Fruit fly (Drosophila melanogaster) whole organism, embryonic: ENCODE results near the gene Cyp1.

Source experiments
- Antp ChIP-seq: fragments of 200-800 bp; sonication (Bioruptor generic); optimal IDR thresholded peaks from 3 replicates; lab custom pipeline; 2016; ENCODE audit warnings: missing biosample characterization, missing genetic modification characterization
- Atf6 ChIP-seq: fragments of 200-800 bp; sonication (Bioruptor generic); IDR thresholded peaks from 2 replicates; pipeline ENCODE4 v1.3.6; 2022; ENCODE audit warnings: missing biosample characterization, missing genetic modification characterization
- B-H1 ChIP-seq: fragments of 200-800 bp; sonication (Bioruptor generic); IDR thresholded peaks from 3 replicates; pipeline ENCODE4 v1.3.6; 2022; ENCODE audit warnings: missing biosample characterization, missing genetic modification characterization
- CG11560 ChIP-seq: fragments of 200-800 bp; sonication (Bioruptor generic); IDR thresholded peaks from 3 replicates; pipeline ENCODE4 v1.3.6; 2022; ENCODE audit warnings: missing biosample characterization, missing genetic modification characterization
- CG11723 ChIP-seq: fragments of 200-800 bp; sonication (Bioruptor generic); optimal IDR thresholded peaks from 2 replicates; lab custom pipeline; 2017; ENCODE audit warnings: missing biosample characterization, mild to moderate bottlenecking, missing genetic modification characterization
- CG12236 ChIP-seq: fragments of 200-800 bp; sonication (Bioruptor generic); optimal IDR thresholded peaks from 2 replicates; lab custom pipeline; 2016; ENCODE audit warnings: missing biosample characterization, missing genetic modification characterization
- CG13287 ChIP-seq: fragments of 200-800 bp; sonication (Bioruptor generic); IDR thresholded peaks from 2 replicates; pipeline ENCODE4 v1.3.6; 2022; ENCODE audit warnings: missing biosample characterization, missing genetic modification characterization; ENCODE audit not compliant: partially characterized antibody
- CG17361 ChIP-seq: fragments of 200-800 bp; sonication (Bioruptor generic); IDR thresholded peaks from 3 replicates; pipeline ENCODE4 v1.3.6; 2022; ENCODE audit warnings: missing biosample characterization, missing genetic modification characterization
- CG18619 ChIP-seq: fragments of 200-800 bp; sonication (Bioruptor generic); optimal IDR thresholded peaks from 3 replicates; lab custom pipeline; 2017; ENCODE audit warnings: missing biosample characterization, mild to moderate bottlenecking, missing genetic modification characterization
- CG3065 ChIP-seq: fragments of 200-800 bp; sonication (Bioruptor generic); optimal IDR thresholded peaks from 2 replicates; lab custom pipeline; 2016; ENCODE audit warnings: missing biosample characterization, missing genetic modification characterization
- CG32772 ChIP-seq: fragments of 200-800 bp; sonication (Bioruptor generic); IDR thresholded peaks from 2 replicates; pipeline ENCODE4 v1.3.6; 2022; ENCODE audit warnings: missing biosample characterization, missing genetic modification characterization
- CG3838 ChIP-seq: fragments of 200-800 bp; sonication (Bioruptor generic); optimal IDR thresholded peaks from 3 replicates; lab custom pipeline; 2016; ENCODE audit warnings: missing biosample characterization, missing genetic modification characterization
- CG4282 ChIP-seq: fragments of 200-800 bp; sonication (Bioruptor generic); optimal IDR thresholded peaks from 2 replicates; lab custom pipeline; 2016; ENCODE audit warnings: missing biosample characterization, missing genetic modification characterization
- CG4360 ChIP-seq: fragments of 200-800 bp; sonication (Bioruptor generic); IDR thresholded peaks from 2 replicates; pipeline ENCODE4 v1.3.6; 2022; ENCODE audit warnings: missing biosample characterization, missing genetic modification characterization
- CG4404 ChIP-seq: fragments of 200-800 bp; sonication (Bioruptor generic); IDR thresholded peaks from 2 replicates; pipeline ENCODE4 v1.3.6; 2022; ENCODE audit warnings: missing biosample characterization, missing genetic modification characterization
- CG8281 ChIP-seq: fragments of 200-800 bp; sonication (Bioruptor generic); optimal IDR thresholded peaks from 2 replicates; lab custom pipeline; 2018; ENCODE audit warnings: missing biosample characterization, mild to moderate bottlenecking, missing genetic modification characterization, moderate library complexity
- CG8359 ChIP-seq: fragments of 200-800 bp; sonication (Bioruptor generic); optimal IDR thresholded peaks from 2 replicates; lab custom pipeline; 2017; ENCODE audit warnings: missing biosample characterization, mild to moderate bottlenecking, missing genetic modification characterization, borderline replicate concordance
- CG8478 ChIP-seq: fragments of >200 bp; optimal IDR thresholded peaks from 2 replicates; lab custom pipeline; 2018
- CG9797 ChIP-seq: fragments of 200-800 bp; sonication (Bioruptor generic); optimal IDR thresholded peaks from 3 replicates; lab custom pipeline; 2018; ENCODE audit warnings: missing biosample characterization, mild to moderate bottlenecking, missing genetic modification characterization
- Elba2 ChIP-seq: fragments of 200-800 bp; sonication (Bioruptor generic); optimal IDR thresholded peaks from 3 replicates; lab custom pipeline; 2016; ENCODE audit warnings: missing biosample characterization, missing genetic modification characterization
- Lim3 ChIP-seq: fragments of 200-800 bp; sonication (Bioruptor generic); IDR thresholded peaks from 2 replicates; pipeline ENCODE4 v1.3.6; 2022; ENCODE audit warnings: missing biosample characterization, missing genetic modification characterization
- Lpt ChIP-seq: fragments of >200 bp; optimal IDR thresholded peaks from 2 replicates; lab custom pipeline; 2018; ENCODE audit warnings: missing biosample characterization, missing genetic modification characterization
- Mes4 ChIP-seq: fragments of 200-800 bp; sonication (Bioruptor generic); optimal IDR thresholded peaks from 2 replicates; lab custom pipeline; 2016; ENCODE audit warnings: missing biosample characterization, missing genetic modification characterization
- Oli ChIP-seq: fragments of 200-800 bp; sonication (Bioruptor generic); optimal IDR thresholded peaks from 2 replicates; lab custom pipeline; 2018; ENCODE audit warnings: missing biosample characterization, mild to moderate bottlenecking, missing genetic modification characterization, moderate library complexity
- Sry-δ ChIP-seq: fragments of 200-800 bp; sonication (Bioruptor generic); optimal IDR thresholded peaks from 2 replicates; lab custom pipeline; 2016; ENCODE audit warnings: missing biosample characterization, missing genetic modification characterization
- Ssrp ChIP-seq: fragments of 200-800 bp; sonication (Bioruptor generic); optimal IDR thresholded peaks from 2 replicates; lab custom pipeline; 2018; ENCODE audit warnings: missing biosample characterization, mild to moderate bottlenecking, missing genetic modification characterization, moderate library complexity
- aop ChIP-seq: fragments of 200-800 bp; sonication (Bioruptor generic); IDR thresholded peaks from 2 replicates; pipeline ENCODE4 v1.3.6; 2022; ENCODE audit warnings: missing biosample characterization, missing genetic modification characterization
- crol ChIP-seq: fragments of 200-800 bp; sonication (Bioruptor generic); IDR thresholded peaks from 2 replicates; pipeline ENCODE4 v1.3.6; 2022; ENCODE audit warnings: missing biosample characterization, missing genetic modification characterization
- dmrt11E ChIP-seq: fragments of 200-800 bp; sonication (Bioruptor generic); optimal IDR thresholded peaks from 3 replicates; lab custom pipeline; 2018; ENCODE audit warnings: missing biosample characterization, mild to moderate bottlenecking, missing genetic modification characterization, moderate library complexity
- fd64A ChIP-seq: fragments of 200-800 bp; sonication (Bioruptor generic); optimal IDR thresholded peaks from 3 replicates; lab custom pipeline; 2018; ENCODE audit warnings: missing biosample characterization, mild to moderate bottlenecking, missing genetic modification characterization
- gcm2 ChIP-seq: fragments of 200-800 bp; sonication (Bioruptor generic); optimal IDR thresholded peaks from 2 replicates; lab custom pipeline; 2016; ENCODE audit warnings: missing biosample characterization, missing genetic modification characterization
- gro ChIP-seq: fragments of 200-800 bp; sonication (Bioruptor generic); optimal IDR thresholded peaks from 2 replicates; lab custom pipeline; 2016; ENCODE audit warnings: missing biosample characterization, missing genetic modification characterization
- ham ChIP-seq: fragments of 200-800 bp; sonication (Bioruptor generic); IDR thresholded peaks from 2 replicates; pipeline ENCODE4 v1.3.6; 2022; ENCODE audit warnings: missing biosample characterization, missing genetic modification characterization
- hkb ChIP-seq, 2 experiments: fragments of 200-800 bp in 1 of 2; fragments of >200 bp in 1 of 2; sonication (Bioruptor generic) in 1 of 2; IDR thresholded peaks in 1 of 2; optimal IDR thresholded peaks in 1 of 2; 2 replicates each; pipeline versions ENCODE4 v1.3.6 to Lab custom; 2017 to 2022; ENCODE audit warnings: missing biosample characterization in 1 of 2, missing genetic modification characterization in 1 of 2
- hth ChIP-seq: fragments of >200 bp; optimal IDR thresholded peaks from 2 replicates; lab custom pipeline; 2017; ENCODE audit warnings: inconsistent platforms
- insv ChIP-seq, 2 experiments: fragments of 200-800 bp; sonication (Bioruptor generic); optimal IDR thresholded peaks; 3 replicates each; lab custom pipeline; 2016 to 2018; ENCODE audit warnings: missing biosample characterization in 2 of 2, missing genetic modification characterization in 2 of 2
- inv ChIP-seq: fragments of 200-800 bp; sonication (Bioruptor generic); IDR thresholded peaks from 2 replicates; pipeline ENCODE4 v1.3.6; 2022; ENCODE audit warnings: missing biosample characterization, missing genetic modification characterization; ENCODE audit not compliant: partially characterized antibody
- nau ChIP-seq: fragments of 200-800 bp; sonication (Bioruptor generic); optimal IDR thresholded peaks from 3 replicates; lab custom pipeline; 2017; ENCODE audit warnings: missing biosample characterization, mild to moderate bottlenecking, missing genetic modification characterization, missing genetic modification reagents
- oc ChIP-seq: fragments of 200-800 bp; sonication (Bioruptor generic); optimal IDR thresholded peaks from 2 replicates; lab custom pipeline; 2018; ENCODE audit warnings: missing biosample characterization, mild to moderate bottlenecking, missing genetic modification characterization, moderate library complexity
- pb ChIP-seq: fragments of 200-800 bp; sonication (Bioruptor generic); optimal IDR thresholded peaks from 3 replicates; lab custom pipeline; 2016; ENCODE audit warnings: missing biosample characterization, missing genetic modification characterization
- pfk ChIP-seq: fragments of 200-800 bp; sonication (Bioruptor generic); optimal IDR thresholded peaks from 2 replicates; lab custom pipeline; 2018; ENCODE audit warnings: missing biosample characterization, mild to moderate bottlenecking, missing genetic modification characterization, moderate library complexity
- pum ChIP-seq: fragments of 200-800 bp; sonication (Bioruptor generic); optimal IDR thresholded peaks from 2 replicates; lab custom pipeline; 2016; ENCODE audit warnings: missing biosample characterization, missing genetic modification characterization
- sd ChIP-seq: fragments of 200-800 bp; sonication (Bioruptor generic); optimal IDR thresholded peaks from 3 replicates; lab custom pipeline; 2018; ENCODE audit warnings: missing biosample characterization, mild to moderate bottlenecking, missing genetic modification characterization, moderate library complexity
- shn ChIP-seq: fragments of 200-800 bp; sonication (Bioruptor generic); optimal IDR thresholded peaks from 3 replicates; lab custom pipeline; 2016; ENCODE audit warnings: missing biosample characterization, missing genetic modification characterization
- sisA ChIP-seq: fragments of 200-800 bp; sonication (Bioruptor generic); IDR thresholded peaks from 2 replicates; pipeline ENCODE4 v1.3.6; 2022; ENCODE audit warnings: missing biosample characterization, missing genetic modification characterization
- sob ChIP-seq: fragments of 200-800 bp; sonication (Bioruptor generic); IDR thresholded peaks from 2 replicates; pipeline ENCODE4 v1.3.6; 2022; ENCODE audit warnings: missing biosample characterization, missing genetic modification characterization
- sqz ChIP-seq: fragments of 200-800 bp; sonication (Bioruptor generic); optimal IDR thresholded peaks from 3 replicates; lab custom pipeline; 2018; ENCODE audit warnings: missing biosample characterization, mild to moderate bottlenecking, missing genetic modification characterization
- ssp ChIP-seq: fragments of 200-800 bp; sonication (Bioruptor generic); IDR thresholded peaks from 2 replicates; pipeline ENCODE4 v1.3.6; 2022; ENCODE audit warnings: missing biosample characterization, missing genetic modification characterization
- tap ChIP-seq: fragments of 200-800 bp; optimal IDR thresholded peaks from 3 replicates; lab custom pipeline; 2019; ENCODE audit warnings: missing biosample characterization, mild to moderate bottlenecking, missing genetic modification characterization, moderate library complexity
- wek ChIP-seq: fragments of 200-800 bp; sonication (Bioruptor generic); optimal IDR thresholded peaks from 3 replicates; lab custom pipeline; 2018; ENCODE audit warnings: missing biosample characterization, mild to moderate bottlenecking, missing genetic modification characterization, moderate library complexity

Gene Cyp1

DNA sequence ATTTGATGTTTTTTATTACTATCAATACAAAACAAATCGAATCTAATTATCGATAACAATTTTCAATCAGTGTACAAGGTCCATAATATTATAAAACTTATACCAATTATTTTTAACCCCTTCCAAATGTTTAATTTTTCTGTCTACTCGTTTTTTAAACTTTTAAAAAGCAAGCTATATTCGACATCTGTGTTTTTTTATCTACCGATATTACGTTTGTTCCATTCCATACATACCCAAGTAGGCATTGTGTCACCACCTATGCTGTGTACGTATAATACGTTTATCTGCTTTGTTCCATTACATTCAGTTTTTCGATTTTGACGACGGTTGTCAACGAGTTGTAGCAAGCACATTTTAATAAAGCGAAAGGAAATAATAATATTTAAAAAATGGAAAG is 41.1 kb upstream of the Cyp1 start, which contains the start of gene nonA (continued):
- peak; percentile 96 for TF ChIP-seq pfk (GFP tag; lab: Kevin White, UChicago)
- TF ChIP-seq sob (GFP tag; lab: Robert Waterston, UW): no peak
- TF ChIP-seq nau: no peak
- TF ChIP-seq shn: no peak
- TF ChIP-seq wek (GFP tag; lab: Kevin White, UChicago): no peak
- 0 out of 2 replicates have a peak, but pooled peaks have one; percentile 17 for TF ChIP-seq CG13287
- TF ChIP-seq ssp (GFP tag; lab: Robert Waterston, UW): peak; percentile 88
- TF ChIP-seq CG8359: no peak

DNA sequence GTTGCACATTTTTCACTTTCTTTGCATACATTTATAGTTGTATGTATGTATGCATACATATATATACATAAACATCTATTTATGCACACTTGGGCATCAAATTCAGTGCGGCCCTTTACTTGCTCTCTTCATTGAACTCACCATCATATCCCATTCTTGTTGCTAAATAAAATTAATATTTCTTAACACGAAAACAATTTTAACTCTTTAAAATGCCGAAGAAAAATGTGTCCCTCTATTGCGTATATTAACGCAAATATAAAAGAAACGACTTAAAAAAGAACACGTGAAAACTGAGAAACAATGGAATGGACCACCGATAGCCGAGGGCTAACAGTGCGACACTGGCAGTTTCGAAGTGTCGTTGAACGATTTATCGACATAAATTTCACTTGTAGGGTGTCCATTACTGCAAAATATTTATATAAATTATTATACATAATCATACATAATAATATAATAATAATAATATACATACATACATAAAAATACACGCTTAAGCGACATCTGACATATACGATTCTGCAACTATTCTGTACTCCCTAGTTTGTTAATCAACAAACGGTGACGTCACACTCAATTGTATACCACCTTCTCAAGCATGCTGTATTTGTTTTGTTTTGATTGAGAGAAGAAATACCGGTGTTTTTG is 38.6 kb upstream of the Cyp1 start, which contains the start of the genes U2af50 and PIG-Q:
U2af50 (minus strand) TSS at position 370 of the 651 bp plus-strand sequence.
PIG-Q (plus strand) TSS at position 474 of the 651 bp plus-strand sequence.
- TF ChIP-seq dmrt11E (tag; lab: Kevin White, UChicago) (peak; percentile 95), CG4282 (GFP tag; lab: Kevin White, UChicago) (no peak), tap (tag; lab: Kevin White, UChicago) (peak; percentile 88), sqz (GFP tag; lab: Kevin White, UChicago) (peak; percentile 79), gro (GFP tag; lab: Kevin White, UChicago) (no peak), Elba2 (GFP tag; lab: Kevin White, UChicago) (peak; percentile 30), oc (tag; lab: Kevin White, UChicago) (no peak), B-H1 (GFP tag; lab: Robert Waterston, UW) (peak; percentile 82; the same call in 2 of the 3 replicates), inv (GFP tag; lab: Robert Waterston, UW) (peak; percentile 47; the same call in 1 of the 2 replicates), CG17361 (GFP tag; lab: Robert Waterston, UW) (peak; percentile 97), Oli (tag; lab: Kevin White, UChicago) (peak; percentile 94), Sry-δ (GFP tag; lab: Kevin White, UChicago) (peak; percentile 28), CG4360 (GFP tag; lab: Robert Waterston, UW) (peak; percentile 67), CG11723 (GFP tag; lab: Kevin White, UChicago) (peak; percentile 87), CG4404 (peak; percentile 86), Antp (GFP tag; lab: Kevin White, UChicago) (peak; percentile 72), Ssrp (peak; percentile 94), pb (GFP tag; lab: Kevin White, UChicago) (no peak), CG18619 (GFP tag; lab: Kevin White, UChicago) (peak; percentile 92), CG11560 (peak; percentile 73), Lim3 (GFP tag; lab: Robert Waterston, UW) (no peak; the same call in 1 of the 2 replicates), CG32772 (GFP tag; lab: Robert Waterston, UW) (no peak), sisA (peak; percentile 93; the same call in 1 of the 2 replicates), CG3838 (peak; percentile 60), Lpt (no peak), fd64A (no peak), hkb (optimal IDR thresholded peaks at IDR 0.05; lab: Kevin White, UChicago) (no peak), hkb (GFP tag; IDR thresholded peaks at IDR 0.05; lab: Robert Waterston, UW) (peak; percentile 93), Mes4 (peak; percentile 16), CG3065 (GFP tag; lab: Kevin White, UChicago) (peak; percentile 84), ham (GFP tag; lab: Robert Waterston, UW) (no peak), aop (no peak), CG9797 (GFP tag; lab: Kevin White, UChicago) (no peak), pum (GFP tag; lab: Kevin White, UChicago) (peak; percentile 55), crol (GFP tag; lab: Robert Waterston, UW) (no peak; the same call in 1 of the 2 replicates), CG8478 (lab: Kevin White, UChicago) (no peak), insv (GFP tag; optimal IDR thresholded peaks at IDR 0.05; lab: Kevin White, UChicago) (peak in 1 of 2 experiments; percentile 63), Atf6 (peak; percentile 88), CG12236 (GFP tag; lab: Kevin White, UChicago) (no peak), sd (peak; percentile 87), gcm2 (GFP tag; lab: Kevin White, UChicago) (peak; percentile 40), CG8281 (tag; lab: Kevin White, UChicago) (peak; percentile 87), hth (lab: Kevin White, UChicago) (no peak)
